Fruit fly (Drosophila melanogaster) whole organism, embryonic: Measurements from ENCODE around the gene gkt.

Experiments
- CG1024 ChIP-seq: fragments of 200-800 bp; sonication (Bioruptor generic); IDR thresholded peaks from 2 replicates; pipeline ENCODE4 v1.3.6; 2022; ENCODE audit warnings: missing biosample characterization, missing genetic modification characterization
- CG11456 ChIP-seq: fragments of 200-800 bp; sonication (Bioruptor generic); IDR thresholded peaks from 3 replicates; pipeline ENCODE4 v1.3.6; 2022; ENCODE audit warnings: missing biosample characterization, missing genetic modification characterization
- CG11504 ChIP-seq: fragments of 200-800 bp; sonication (Bioruptor generic); optimal IDR thresholded peaks from 3 replicates; lab custom pipeline; 2019; ENCODE audit warnings: missing biosample characterization, mild to moderate bottlenecking, missing genetic modification characterization, moderate library complexity
- CG12219 ChIP-seq: fragments of 200-800 bp; sonication (Bioruptor generic); optimal IDR thresholded peaks from 3 replicates; lab custom pipeline; 2018; ENCODE audit warnings: missing biosample characterization, mild to moderate bottlenecking, missing genetic modification characterization
- CG12391 ChIP-seq: fragments of 200-800 bp; sonication (Bioruptor generic); optimal IDR thresholded peaks from 3 replicates; lab custom pipeline; 2018; ENCODE audit warnings: missing biosample characterization, mild to moderate bottlenecking, missing genetic modification characterization, moderate library complexity
- CG14441 ChIP-seq: fragments of 200-800 bp; sonication (Bioruptor generic); IDR thresholded peaks from 2 replicates; pipeline ENCODE4 v1.3.6; 2022; ENCODE audit warnings: missing biosample characterization, missing genetic modification characterization
- CG1832 ChIP-seq: fragments of 200-800 bp; sonication (Bioruptor generic); optimal IDR thresholded peaks from 2 replicates; lab custom pipeline; 2017; ENCODE audit warnings: missing biosample characterization, mild to moderate bottlenecking, missing genetic modification characterization, inconsistent platforms
- CG18599 ChIP-seq: fragments of 200-800 bp; sonication (Bioruptor generic); optimal IDR thresholded peaks from 3 replicates; lab custom pipeline; 2017; ENCODE audit warnings: missing biosample characterization, missing genetic modification characterization, mild to moderate bottlenecking, moderate library complexity, missing genetic modification reagents
- CG32532 ChIP-seq: fragments of 200-800 bp; sonication (Bioruptor generic); IDR thresholded peaks from 2 replicates; pipeline ENCODE4 v1.3.6; 2022; ENCODE audit warnings: missing biosample characterization, missing genetic modification characterization
- CG4404 ChIP-seq: fragments of 200-800 bp; sonication (Bioruptor generic); IDR thresholded peaks from 2 replicates; pipeline ENCODE4 v1.3.6; 2022; ENCODE audit warnings: missing biosample characterization, missing genetic modification characterization
- CG4730 ChIP-seq: fragments of 200-800 bp; sonication (Bioruptor generic); IDR thresholded peaks from 2 replicates; pipeline ENCODE4 v1.3.6; 2022; ENCODE audit warnings: missing biosample characterization, missing genetic modification characterization
- CG5953 ChIP-seq: fragments of 200-800 bp; sonication (Bioruptor generic); IDR thresholded peaks from 2 replicates; pipeline ENCODE4 v1.3.6; 2022; ENCODE audit warnings: missing biosample characterization, missing genetic modification characterization
- CG6689 ChIP-seq: fragments of 200-800 bp; sonication (Bioruptor generic); IDR thresholded peaks from 2 replicates; pipeline ENCODE4 v1.3.6; 2022; ENCODE audit warnings: missing biosample characterization, missing genetic modification characterization
- CG6765 ChIP-seq: fragments of 200-800 bp; sonication (Bioruptor generic); optimal IDR thresholded peaks from 3 replicates; lab custom pipeline; 2017; ENCODE audit warnings: missing biosample characterization, mild to moderate bottlenecking, missing genetic modification characterization
- CTCF ChIP-seq: fragments of 200-800 bp; sonication (Bioruptor generic); optimal IDR thresholded peaks from 2 replicates; lab custom pipeline; 2017; ENCODE audit warnings: missing biosample characterization, mild to moderate bottlenecking, missing genetic modification characterization, moderate library complexity
- CoRest ChIP-seq: fragments of 200-800 bp; sonication (Bioruptor generic); optimal IDR thresholded peaks from 3 replicates; lab custom pipeline; 2018; ENCODE audit warnings: missing biosample characterization, mild to moderate bottlenecking, missing genetic modification characterization, moderate library complexity
- D19A ChIP-seq: fragments of 200-800 bp; optimal IDR thresholded peaks from 3 replicates; lab custom pipeline; 2019; ENCODE audit warnings: missing biosample characterization, mild to moderate bottlenecking, missing genetic modification characterization, moderate library complexity
- E2f1 ChIP-seq: fragments of 200-800 bp; sonication (Bioruptor generic); IDR thresholded peaks from 2 replicates; pipeline ENCODE4 v1.3.6; 2022; ENCODE audit warnings: missing biosample characterization, missing genetic modification characterization
- Ets65A ChIP-seq: fragments of 200-800 bp; sonication (Bioruptor generic); peaks from one replicate; lab custom pipeline; 2016; ENCODE audit warnings: missing biosample characterization, missing genetic modification characterization
- H2.0 ChIP-seq: fragments of 200-800 bp; sonication (Bioruptor generic); IDR thresholded peaks from 2 replicates; pipeline ENCODE4 v1.3.6; 2022; ENCODE audit warnings: missing biosample characterization, missing genetic modification characterization
- Hmr ChIP-seq: fragments of 200-800 bp; sonication (Bioruptor generic); optimal IDR thresholded peaks from 3 replicates; lab custom pipeline; 2017; ENCODE audit warnings: mild to moderate bottlenecking, missing biosample characterization, missing genetic modification reagents, missing genetic modification characterization
- Meics ChIP-seq: fragments of 200-800 bp; sonication (Bioruptor generic); optimal IDR thresholded peaks from 2 replicates; lab custom pipeline; 2017; ENCODE audit warnings: missing biosample characterization, mild to moderate bottlenecking, missing genetic modification characterization
- Ptx1 ChIP-seq: fragments of 200-800 bp; sonication (Bioruptor generic); IDR thresholded peaks from 2 replicates; pipeline ENCODE4 v1.3.6; 2022; ENCODE audit warnings: missing biosample characterization, missing genetic modification characterization
- Sox102F ChIP-seq: fragments of 200-800 bp; sonication (Bioruptor generic); optimal IDR thresholded peaks from 2 replicates; lab custom pipeline; 2018; ENCODE audit warnings: missing biosample characterization, mild to moderate bottlenecking, missing genetic modification characterization, moderate library complexity
- Usf ChIP-seq: fragments of 200-800 bp; sonication (Bioruptor generic); optimal IDR thresholded peaks from 2 replicates; lab custom pipeline; 2017; ENCODE audit warnings: missing genotype, missing biosample characterization, missing genetic modification characterization
- az2 ChIP-seq: fragments of 200-800 bp; sonication (Bioruptor generic); optimal IDR thresholded peaks from 3 replicates; lab custom pipeline; 2016; ENCODE audit warnings: missing biosample characterization, missing genetic modification characterization
- dati ChIP-seq: fragments of 200-800 bp; sonication (Bioruptor generic); IDR thresholded peaks from 2 replicates; pipeline ENCODE4 v1.3.6; 2022; ENCODE audit warnings: missing biosample characterization, missing genetic modification characterization
- dmrt99B ChIP-seq: fragments of 200-800 bp; sonication (Bioruptor generic); optimal IDR thresholded peaks from 2 replicates; lab custom pipeline; 2018; ENCODE audit warnings: missing biosample characterization, mild to moderate bottlenecking, missing genetic modification characterization, moderate library complexity
- dysf ChIP-seq: fragments of 200-800 bp; sonication (Bioruptor generic); IDR thresholded peaks from 3 replicates; pipeline ENCODE4 v1.3.6; 2022; ENCODE audit warnings: missing biosample characterization, missing genetic modification characterization
- fd96Cb ChIP-seq: fragments of 200-800 bp; sonication (Bioruptor generic); optimal IDR thresholded peaks from 2 replicates; lab custom pipeline; 2018; ENCODE audit warnings: missing biosample characterization, mild to moderate bottlenecking, missing genetic modification characterization, moderate library complexity
- gem ChIP-seq: fragments of 200-800 bp; sonication (Bioruptor generic); optimal IDR thresholded peaks from 2 replicates; lab custom pipeline; 2019; ENCODE audit warnings: missing biosample characterization, mild to moderate bottlenecking, missing genetic modification characterization, moderate library complexity
- ind ChIP-seq: fragments of 200-800 bp; sonication (Bioruptor generic); optimal IDR thresholded peaks from 3 replicates; lab custom pipeline; 2016; ENCODE audit warnings: missing biosample characterization, missing genetic modification characterization
- insv ChIP-seq, 2 experiments: fragments of 200-800 bp; sonication (Bioruptor generic); optimal IDR thresholded peaks; 3 replicates each; lab custom pipeline; 2016 to 2018; ENCODE audit warnings: missing biosample characterization in 2 of 2, missing genetic modification characterization in 2 of 2
- jigr1 ChIP-seq: fragments of 200-800 bp; sonication (Bioruptor generic); IDR thresholded peaks from 3 replicates; pipeline ENCODE4 v1.3.6; 2022; ENCODE audit warnings: missing biosample characterization, missing genetic modification characterization
- lab ChIP-seq: fragments of 200-800 bp; sonication (Bioruptor generic); optimal IDR thresholded peaks from 3 replicates; lab custom pipeline; 2017; ENCODE audit warnings: missing biosample characterization, missing genetic modification characterization, mild to moderate bottlenecking, moderate library complexity, missing genetic modification reagents
- lmd ChIP-seq: fragments of 200-800 bp; sonication (Bioruptor generic); IDR thresholded peaks from 2 replicates; pipeline ENCODE4 v1.3.6; 2022; ENCODE audit warnings: missing biosample characterization, missing genetic modification characterization
- lov ChIP-seq, 2 experiments: fragments of 200-800 bp in 1 of 2; fragments of >200 bp in 1 of 2; sonication (Bioruptor generic) in 1 of 2; IDR thresholded peaks in 1 of 2; optimal IDR thresholded peaks in 1 of 2; 2 replicates in 1 of 2; 3 replicates in 1 of 2; pipeline versions ENCODE4 v1.3.6 to Lab custom; 2017 to 2022; ENCODE audit warnings: missing biosample characterization in 1 of 2, missing genetic modification characterization in 1 of 2
- nmo ChIP-seq: fragments of 200-800 bp; sonication (Bioruptor generic); optimal IDR thresholded peaks from 2 replicates; lab custom pipeline; 2018; ENCODE audit warnings: missing biosample characterization, mild to moderate bottlenecking, missing genetic modification characterization, moderate library complexity
- otp ChIP-seq: fragments of 200-800 bp; sonication (Bioruptor generic); IDR thresholded peaks from 3 replicates; pipeline ENCODE4, ENCODE4 v1.3.6; 2022; ENCODE audit warnings: missing biosample characterization, missing genetic modification characterization
- phol ChIP-seq: fragments of 200-800 bp; sonication (Bioruptor generic); optimal IDR thresholded peaks from 3 replicates; lab custom pipeline; 2018; ENCODE audit warnings: missing biosample characterization, mild to moderate bottlenecking, missing genetic modification characterization, moderate library complexity
- prd ChIP-seq, 3 experiments: fragments of >200 bp in 2 of 3; fragments of 200-800 bp in 1 of 3; sonication (Bioruptor generic) in 1 of 3; optimal IDR thresholded peaks in 2 of 3; IDR thresholded peaks in 1 of 3; 2 replicates in 2 of 3; 3 replicates in 1 of 3; pipeline versions ENCODE4 v1.3.6 to Lab custom; 2017 to 2022; ENCODE audit warnings: missing biosample characterization in 1 of 3, missing genetic modification characterization in 1 of 3
- row ChIP-seq: fragments of 200-800 bp; sonication (Bioruptor generic); IDR thresholded peaks from 3 replicates; pipeline ENCODE4 v1.3.6; 2022; ENCODE audit warnings: missing biosample characterization, missing genetic modification characterization
- sisA ChIP-seq: fragments of 200-800 bp; sonication (Bioruptor generic); IDR thresholded peaks from 2 replicates; pipeline ENCODE4 v1.3.6; 2022; ENCODE audit warnings: missing biosample characterization, missing genetic modification characterization
- sob ChIP-seq: fragments of 200-800 bp; sonication (Bioruptor generic); IDR thresholded peaks from 2 replicates; pipeline ENCODE4 v1.3.6; 2022; ENCODE audit warnings: missing biosample characterization, missing genetic modification characterization
- ttk ChIP-seq: fragments of 200-800 bp; sonication (Bioruptor generic); IDR thresholded peaks from 2 replicates; pipeline ENCODE4 v2.1.2; 2022; ENCODE audit warnings: missing biosample characterization, missing genetic modification characterization
- wek ChIP-seq: fragments of 200-800 bp; sonication (Bioruptor generic); optimal IDR thresholded peaks from 3 replicates; lab custom pipeline; 2018; ENCODE audit warnings: missing biosample characterization, mild to moderate bottlenecking, missing genetic modification characterization, moderate library complexity
- wor ChIP-seq: fragments of 200-800 bp; sonication (Bioruptor generic); IDR thresholded peaks from 2 replicates; pipeline ENCODE4 v1.3.6; 2022; ENCODE audit warnings: missing biosample characterization, missing genetic modification characterization

Gene gkt

dm6 chr2L:3183205-3183604 is 23.5 kb downstream of the gkt start:
- peak; percentile 54 for TF ChIP-seq phol (tag; lab: Kevin White, UChicago)
- peak; percentile 9 for TF ChIP-seq Ets65A (GFP tag; lab: Kevin White, UChicago)
- no peak for TF ChIP-seq insv (GFP tag; optimal IDR thresholded peaks at IDR 0.05; lab: Kevin White, UChicago)
- TF ChIP-seq CG4730 = no peak
- TF ChIP-seq CTCF (GFP tag; lab: Kevin White, UChicago) = peak; percentile 82
- TF ChIP-seq CG6765 (GFP tag; lab: Kevin White, UChicago) = no peak

DNA sequence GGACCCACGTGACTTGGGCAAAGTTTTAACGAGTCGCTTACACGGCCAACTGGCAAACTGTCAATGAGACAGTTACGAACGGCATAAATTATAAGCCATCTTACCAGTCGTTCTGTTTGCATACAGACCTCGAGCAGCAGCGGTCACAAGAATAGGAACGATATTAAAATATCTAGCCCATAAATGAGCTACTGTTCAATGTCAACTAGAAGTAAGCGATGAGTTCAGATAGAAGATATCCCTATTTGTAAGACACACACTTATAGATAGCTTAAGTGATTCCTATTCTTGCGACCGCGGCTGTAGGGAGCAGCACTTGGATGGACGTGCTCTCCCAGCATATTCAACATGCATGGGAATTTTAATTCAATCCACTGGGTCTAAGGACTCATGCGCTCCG is 29.1 kb downstream of the gkt start:
- TF ChIP-seq az2 (GFP tag; lab: Kevin White, UChicago) = no peak
- peak; percentile 40; the same call in 1 of the 2 replicates for TF ChIP-seq Ptx1 (GFP tag; lab: Robert Waterston, UW)
- no peak for TF ChIP-seq Usf
- peak; percentile 41; the same call in 1 of the 2 replicates for TF ChIP-seq H2.0 (GFP tag; lab: Robert Waterston, UW)
- 0 out of 2 replicates have a peak, but pooled peaks have one; percentile 10 for TF ChIP-seq wor (GFP tag; lab: Robert Waterston, UW)
- TF ChIP-seq CG12219 = peak; percentile 0
- 0 out of 2 replicates have a peak, but pooled peaks have one; percentile 15 for TF ChIP-seq CG5953 (GFP tag; lab: Robert Waterston, UW)
- TF ChIP-seq D19A (tag; lab: Kevin White, UChicago) = no peak
- no peak for TF ChIP-seq CG12391 (tag; lab: Kevin White, UChicago)
- TF ChIP-seq otp = peak; percentile 29; the same call in 1 of the 3 replicates
- 0 out of 2 replicates have a peak, but pooled peaks have one; percentile 8 for TF ChIP-seq CG1024 (GFP tag; lab: Robert Waterston, UW)
- TF ChIP-seq fd96Cb (tag; lab: Kevin White, UChicago) = peak; percentile 21
- TF ChIP-seq E2f1 (GFP tag; lab: Robert Waterston, UW) = 0 out of 2 replicates have a peak, but pooled peaks have one; percentile 22
- TF ChIP-seq CG1832 = no peak
- TF ChIP-seq nmo (GFP tag; lab: Kevin White, UChicago) = peak; percentile 5
- TF ChIP-seq ind (GFP tag; lab: Kevin White, UChicago) = peak; percentile 23
- TF ChIP-seq CG11504 = peak; percentile 36
- peak; percentile 32; the same call in 1 of the 2 replicates for TF ChIP-seq sisA (GFP tag; lab: Robert Waterston, UW)
- TF ChIP-seq CG4404 = 0 out of 2 replicates have a peak, but pooled peaks have one; percentile 9
- TF ChIP-seq dmrt99B = peak; percentile 22
- TF ChIP-seq dati (GFP tag; lab: Robert Waterston, UW) = 0 out of 2 replicates have a peak, but pooled peaks have one; percentile 16
- peak; percentile 30 for TF ChIP-seq gem (tag; lab: Kevin White, UChicago)
- TF ChIP-seq CG18599 = peak; percentile 44
- no peak for TF ChIP-seq lov (optimal IDR thresholded peaks at IDR 0.05; lab: Kevin White, UChicago)
- TF ChIP-seq lov (GFP tag; IDR thresholded peaks at IDR 0.05; lab: Robert Waterston, UW) = 0 out of 3 replicates have a peak, but pooled peaks have one; percentile 12
- 0 out of 2 replicates have a peak, but pooled peaks have one; percentile 31 for TF ChIP-seq CG14441
- TF ChIP-seq CG11456 (GFP tag; lab: Robert Waterston, UW) = 0 out of 3 replicates have a peak, but pooled peaks have one; percentile 49
- no peak for TF ChIP-seq wek
- peak; percentile 39 for TF ChIP-seq lab
- 0 out of 2 replicates have a peak, but pooled peaks have one; percentile 36 for TF ChIP-seq CG32532 (GFP tag; lab: Robert Waterston, UW)
- TF ChIP-seq Hmr = peak; percentile 17
- TF ChIP-seq ttk (GFP tag; lab: Robert Waterston, UW) = peak; percentile 58; the same call in 1 of the 2 replicates
- peak; percentile 15 for TF ChIP-seq Sox102F (GFP tag; lab: Kevin White, UChicago)
- no peak for TF ChIP-seq jigr1 (GFP tag; lab: Robert Waterston, UW)
- peak; percentile 29; the same call in 1 of the 2 replicates for TF ChIP-seq lmd (GFP tag; lab: Robert Waterston, UW)
- TF ChIP-seq CG6689 (GFP tag; lab: Robert Waterston, UW) = peak; percentile 49; the same call in 1 of the 2 replicates
- TF ChIP-seq dysf (GFP tag; lab: Robert Waterston, UW) = peak; percentile 31; the same call in 1 of the 3 replicates
- no peak for TF ChIP-seq CoRest (tag; lab: Kevin White, UChicago)
- peak; percentile 46; the same call in 1 of the 3 replicates for TF ChIP-seq row
- TF ChIP-seq sob (GFP tag; lab: Robert Waterston, UW) = 0 out of 2 replicates have a peak, but pooled peaks have one; percentile 22
- peak in 1 of 2 experiments; percentile 7 for TF ChIP-seq prd (optimal IDR thresholded peaks at IDR 0.05; lab: Kevin White, UChicago)
- peak; percentile 48; the same call in 2 of the 3 replicates for TF ChIP-seq prd (GFP tag; IDR thresholded peaks at IDR 0.05; lab: Robert Waterston, UW)
- TF ChIP-seq Meics (GFP tag; lab: Kevin White, UChicago) = peak; percentile 6
